Fruit fly (Drosophila melanogaster) whole organism, embryonic: ENCODE measurements around the gene Rab9Fb.

ENCODE experiments used
- CG1603 ChIP-seq: fragments of 200-800 bp; sonication (Bioruptor generic); optimal IDR thresholded peaks from 2 replicates; lab custom pipeline; 2019; ENCODE audit warnings: missing biosample characterization, mild to moderate bottlenecking, missing genetic modification characterization, moderate library complexity
- CG18599 ChIP-seq: fragments of 200-800 bp; sonication (Bioruptor generic); optimal IDR thresholded peaks from 3 replicates; lab custom pipeline; 2017; ENCODE audit warnings: missing biosample characterization, missing genetic modification characterization, mild to moderate bottlenecking, moderate library complexity, missing genetic modification reagents
- CG4707 ChIP-seq: fragments of 200-800 bp; sonication (Bioruptor generic); optimal IDR thresholded peaks from 2 replicates; lab custom pipeline; 2018; ENCODE audit warnings: missing biosample characterization, mild to moderate bottlenecking, missing genetic modification characterization, moderate library complexity
- Oaz ChIP-seq: fragments of 200-800 bp; sonication (Bioruptor generic); IDR thresholded peaks from 2 replicates; pipeline ENCODE4 v1.3.6; 2022; ENCODE audit warnings: missing biosample characterization, missing genetic modification characterization
- ems ChIP-seq: fragments of 200-800 bp; sonication (Bioruptor generic); optimal IDR thresholded peaks from 3 replicates; lab custom pipeline; 2016; ENCODE audit warnings: missing biosample characterization, missing genetic modification characterization
- sim ChIP-seq: fragments of 200-800 bp; sonication (Bioruptor generic); IDR thresholded peaks from 2 replicates; pipeline ENCODE4 v1.3.6; 2022; ENCODE audit warnings: missing biosample characterization, missing genetic modification characterization

- TF ChIP-seq Oaz (GFP tag; lab: Robert Waterston, UW) (no peak), ems (GFP tag; lab: Kevin White, UChicago) (no peak), CG4707 (GFP tag; lab: Kevin White, UChicago) (no peak), CG1603 (no peak), sim (no peak), CG18599 (no peak)
Measured at dm6 chrX:10952386-10952785, at the start of gene Rab9Fb.
